Fruit fly (Drosophila melanogaster) whole organism, embryonic: Measurements from ENCODE around the gene arg.
A peak's percentile ranks its signal among the peaks of the same experiment; 100 is the strongest.

Experiments used
- Abd-B ChIP-seq: fragments of 200-800 bp; sonication (Bioruptor generic); optimal IDR thresholded peaks from 2 replicates; lab custom pipeline; 2018; ENCODE audit warnings: missing biosample characterization, mild to moderate bottlenecking, missing genetic modification characterization, moderate library complexity
- CG10267 ChIP-seq: fragments of 200-800 bp; sonication (Bioruptor generic); optimal IDR thresholded peaks from 2 replicates; lab custom pipeline; 2018; ENCODE audit warnings: missing biosample characterization, mild to moderate bottlenecking, missing genetic modification characterization, moderate library complexity
- CG10543 ChIP-seq: fragments of 200-800 bp; sonication (Bioruptor generic); optimal IDR thresholded peaks from 3 replicates; lab custom pipeline; 2017; ENCODE audit warnings: missing biosample characterization, mild to moderate bottlenecking, missing genetic modification characterization, moderate library complexity
- CG11398 ChIP-seq: fragments of 200-800 bp; sonication (Bioruptor generic); optimal IDR thresholded peaks from 2 replicates; lab custom pipeline; 2016; ENCODE audit warnings: missing biosample characterization, missing genetic modification characterization
- CG12391 ChIP-seq: fragments of 200-800 bp; sonication (Bioruptor generic); optimal IDR thresholded peaks from 3 replicates; lab custom pipeline; 2018; ENCODE audit warnings: missing biosample characterization, mild to moderate bottlenecking, missing genetic modification characterization, moderate library complexity
- CG13624 ChIP-seq: fragments of 200-800 bp; sonication (Bioruptor generic); optimal IDR thresholded peaks from 2 replicates; lab custom pipeline; 2016; ENCODE audit warnings: missing biosample characterization, missing genetic modification characterization
- CG14441 ChIP-seq: fragments of 200-800 bp; sonication (Bioruptor generic); IDR thresholded peaks from 2 replicates; pipeline ENCODE4 v1.3.6; 2022; ENCODE audit warnings: missing biosample characterization, missing genetic modification characterization
- CG15514 ChIP-seq: fragments of 200-800 bp; sonication (Bioruptor generic); optimal IDR thresholded peaks from 3 replicates; lab custom pipeline; 2017; ENCODE audit warnings: missing biosample characterization, missing genetic modification characterization, mild to moderate bottlenecking, moderate library complexity, missing genetic modification reagents
- CG1602 ChIP-seq: fragments of 200-800 bp; sonication (Bioruptor generic); optimal IDR thresholded peaks from 3 replicates; lab custom pipeline; 2016; ENCODE audit warnings: missing biosample characterization, missing genetic modification characterization
- CG18619 ChIP-seq: fragments of 200-800 bp; sonication (Bioruptor generic); optimal IDR thresholded peaks from 3 replicates; lab custom pipeline; 2017; ENCODE audit warnings: missing biosample characterization, mild to moderate bottlenecking, missing genetic modification characterization
- CG2120 ChIP-seq: fragments of 200-800 bp; sonication (Bioruptor generic); optimal IDR thresholded peaks from 3 replicates; lab custom pipeline; 2016; ENCODE audit warnings: missing biosample characterization, missing genetic modification characterization
- CG2202 ChIP-seq: fragments of 200-800 bp; sonication (Bioruptor generic); optimal IDR thresholded peaks from 2 replicates; lab custom pipeline; 2018; ENCODE audit warnings: missing biosample characterization, mild to moderate bottlenecking, missing genetic modification characterization
- CG30403 ChIP-seq: fragments of 200-800 bp; sonication (Bioruptor generic); optimal IDR thresholded peaks from 3 replicates; lab custom pipeline; 2016; ENCODE audit warnings: missing biosample characterization, missing genetic modification characterization
- CG31365 ChIP-seq: fragments of 200-800 bp; sonication (Bioruptor generic); optimal IDR thresholded peaks from 2 replicates; lab custom pipeline; 2018; ENCODE audit warnings: missing biosample characterization, mild to moderate bottlenecking, missing genetic modification characterization
- CG3726 ChIP-seq: fragments of 200-800 bp; sonication (Bioruptor generic); IDR thresholded peaks from 3 replicates; pipeline ENCODE4, ENCODE4 v1.3.6; 2022; ENCODE audit warnings: missing biosample characterization, missing genetic modification characterization
- CG3847 ChIP-seq: fragments of 200-800 bp; sonication (Bioruptor generic); IDR thresholded peaks from 2 replicates; pipeline ENCODE4 v1.3.6; 2022; ENCODE audit warnings: missing biosample characterization, missing genetic modification characterization
- CG4730 ChIP-seq: fragments of 200-800 bp; sonication (Bioruptor generic); IDR thresholded peaks from 2 replicates; pipeline ENCODE4 v1.3.6; 2022; ENCODE audit warnings: missing biosample characterization, missing genetic modification characterization
- CG4820 ChIP-seq: fragments of 200-800 bp; sonication (Bioruptor generic); optimal IDR thresholded peaks from 3 replicates; lab custom pipeline; 2016; ENCODE audit warnings: missing biosample characterization, missing genetic modification characterization
- CG6765 ChIP-seq: fragments of 200-800 bp; sonication (Bioruptor generic); optimal IDR thresholded peaks from 3 replicates; lab custom pipeline; 2017; ENCODE audit warnings: missing biosample characterization, mild to moderate bottlenecking, missing genetic modification characterization
- CG6791 ChIP-seq: fragments of 200-800 bp; sonication (Bioruptor generic); IDR thresholded peaks from 3 replicates; pipeline ENCODE4 v1.3.6; 2022; ENCODE audit warnings: missing biosample characterization, missing genetic modification characterization; ENCODE audit not compliant: partially characterized antibody
- CG7372 ChIP-seq: fragments of 200-800 bp; sonication (Bioruptor generic); IDR thresholded peaks from 2 replicates; pipeline ENCODE4 v1.3.6; 2022; ENCODE audit warnings: missing biosample characterization, missing genetic modification characterization
- CG8290 ChIP-seq, 3 experiments: fragments of 200-800 bp; sonication (Bioruptor generic); optimal IDR thresholded peaks; 2 replicates each; lab custom pipeline; 2016 to 2019; ENCODE audit warnings: missing biosample characterization in 3 of 3, missing genetic modification characterization in 3 of 3, mild to moderate bottlenecking in 2 of 3, moderate library complexity in 1 of 3
- CG9797 ChIP-seq: fragments of 200-800 bp; sonication (Bioruptor generic); optimal IDR thresholded peaks from 3 replicates; lab custom pipeline; 2018; ENCODE audit warnings: missing biosample characterization, mild to moderate bottlenecking, missing genetic modification characterization
- Chrac-16 ChIP-seq: fragments of 200-800 bp; sonication (Bioruptor generic); optimal IDR thresholded peaks from 3 replicates; lab custom pipeline; 2016; ENCODE audit warnings: missing biosample characterization, missing genetic modification characterization
- Hr51 ChIP-seq, 2 experiments: fragments of 200-800 bp; sonication (Bioruptor generic); optimal IDR thresholded peaks; 2 replicates in 1 of 2; 3 replicates in 1 of 2; lab custom pipeline; 2016 to 2018; ENCODE audit warnings: missing biosample characterization in 2 of 2, missing genetic modification characterization in 2 of 2, mild to moderate bottlenecking in 1 of 2, moderate library complexity in 1 of 2
- NC2β ChIP-seq: fragments of 200-800 bp; sonication (Bioruptor generic); optimal IDR thresholded peaks from 2 replicates; lab custom pipeline; 2016; ENCODE audit warnings: missing biosample characterization, missing genetic modification characterization
- NFAT ChIP-seq: fragments of 200-800 bp; sonication (Bioruptor generic); IDR thresholded peaks from 2 replicates; pipeline ENCODE4 v1.3.6; 2022; ENCODE audit warnings: missing biosample characterization, missing genetic modification characterization
- Nf-YB ChIP-seq: fragments of 200-800 bp; sonication (Bioruptor generic); optimal IDR thresholded peaks from 3 replicates; lab custom pipeline; 2019; ENCODE audit warnings: missing biosample characterization, mild to moderate bottlenecking, missing genetic modification characterization, moderate library complexity
- Opbp ChIP-seq: fragments of 200-800 bp; sonication (Bioruptor generic); IDR thresholded peaks from 3 replicates; pipeline ENCODE4 v1.3.6; 2022; ENCODE audit warnings: missing biosample characterization, missing genetic modification characterization; ENCODE audit not compliant: partially characterized antibody
- Tbp ChIP-seq: fragments of >200 bp; optimal IDR thresholded peaks from 2 replicates; lab custom pipeline; 2018; ENCODE audit warnings: missing biosample characterization, missing genetic modification characterization
- Xrp1 ChIP-seq: fragments of 200-800 bp; sonication (Bioruptor generic); IDR thresholded peaks from 2 replicates; pipeline ENCODE4 v1.3.6; 2022; ENCODE audit warnings: missing biosample characterization, missing genetic modification characterization
- abd-A ChIP-seq: fragments of 200-800 bp; sonication (Bioruptor generic); optimal IDR thresholded peaks from 3 replicates; lab custom pipeline; 2019; ENCODE audit warnings: missing biosample characterization, mild to moderate bottlenecking, missing genetic modification characterization, moderate library complexity
- ac ChIP-seq: fragments of 200-800 bp; sonication (Bioruptor generic); optimal IDR thresholded peaks from 3 replicates; lab custom pipeline; 2017; ENCODE audit warnings: missing biosample characterization, mild to moderate bottlenecking, missing genetic modification characterization
- bsh ChIP-seq, 2 experiments: fragments of 200-800 bp; sonication (Bioruptor generic); optimal IDR thresholded peaks; 2 replicates each; lab custom pipeline; 2017 to 2018; ENCODE audit warnings: mild to moderate bottlenecking in 2 of 2, missing biosample characterization in 2 of 2, missing genetic modification characterization in 2 of 2, moderate library complexity in 1 of 2
- btn ChIP-seq: fragments of 200-800 bp; sonication (Bioruptor generic); optimal IDR thresholded peaks from 2 replicates; lab custom pipeline; 2016; ENCODE audit warnings: missing biosample characterization, missing genetic modification characterization
- cas ChIP-seq: fragments of 200-800 bp; sonication (Bioruptor generic); IDR thresholded peaks from 2 replicates; pipeline ENCODE4 v1.3.6; 2022; ENCODE audit warnings: missing biosample characterization, missing genetic modification characterization
- dmrt99B ChIP-seq: fragments of 200-800 bp; sonication (Bioruptor generic); optimal IDR thresholded peaks from 2 replicates; lab custom pipeline; 2018; ENCODE audit warnings: missing biosample characterization, mild to moderate bottlenecking, missing genetic modification characterization, moderate library complexity
- ftz-f1 ChIP-seq: fragments of 200-800 bp; sonication (Bioruptor generic); optimal IDR thresholded peaks from 2 replicates; lab custom pipeline; 2016; ENCODE audit warnings: missing biosample characterization, missing genetic modification characterization
- gcm ChIP-seq: fragments of 200-800 bp; sonication (Bioruptor generic); optimal IDR thresholded peaks from 2 replicates; lab custom pipeline; 2019; ENCODE audit warnings: missing biosample characterization, mild to moderate bottlenecking, missing genetic modification characterization, moderate library complexity
- hkb ChIP-seq, 2 experiments: fragments of 200-800 bp in 1 of 2; fragments of >200 bp in 1 of 2; sonication (Bioruptor generic) in 1 of 2; IDR thresholded peaks in 1 of 2; optimal IDR thresholded peaks in 1 of 2; 2 replicates each; pipeline versions ENCODE4 v1.3.6 to Lab custom; 2017 to 2022; ENCODE audit warnings: missing biosample characterization in 1 of 2, missing genetic modification characterization in 1 of 2
- kay ChIP-seq: fragments of 200-800 bp; sonication (Bioruptor generic); optimal IDR thresholded peaks from 2 replicates; lab custom pipeline; 2016; ENCODE audit warnings: missing biosample characterization, missing genetic modification characterization
- lilli ChIP-seq: fragments of 200-800 bp; sonication (Bioruptor generic); optimal IDR thresholded peaks from 3 replicates; lab custom pipeline; 2016; ENCODE audit warnings: missing biosample characterization, missing genetic modification characterization
- lmd ChIP-seq: fragments of 200-800 bp; sonication (Bioruptor generic); IDR thresholded peaks from 2 replicates; pipeline ENCODE4 v1.3.6; 2022; ENCODE audit warnings: missing biosample characterization, missing genetic modification characterization
- nmo ChIP-seq: fragments of 200-800 bp; sonication (Bioruptor generic); optimal IDR thresholded peaks from 2 replicates; lab custom pipeline; 2018; ENCODE audit warnings: missing biosample characterization, mild to moderate bottlenecking, missing genetic modification characterization, moderate library complexity
- pfk ChIP-seq: fragments of 200-800 bp; sonication (Bioruptor generic); optimal IDR thresholded peaks from 2 replicates; lab custom pipeline; 2018; ENCODE audit warnings: missing biosample characterization, mild to moderate bottlenecking, missing genetic modification characterization, moderate library complexity
- sens-2 ChIP-seq: fragments of 200-800 bp; sonication (Bioruptor generic); IDR thresholded peaks from 2 replicates; pipeline ENCODE4 v1.3.6; 2022; ENCODE audit warnings: missing biosample characterization, missing genetic modification characterization
- tx ChIP-seq: fragments of 200-800 bp; sonication (Bioruptor generic); optimal IDR thresholded peaks from 2 replicates; lab custom pipeline; 2016; ENCODE audit warnings: missing biosample characterization, missing genetic modification characterization
- yki ChIP-seq: fragments of >200 bp; optimal IDR thresholded peaks from 3 replicates; lab custom pipeline; 2018

Gene arg

DNA sequence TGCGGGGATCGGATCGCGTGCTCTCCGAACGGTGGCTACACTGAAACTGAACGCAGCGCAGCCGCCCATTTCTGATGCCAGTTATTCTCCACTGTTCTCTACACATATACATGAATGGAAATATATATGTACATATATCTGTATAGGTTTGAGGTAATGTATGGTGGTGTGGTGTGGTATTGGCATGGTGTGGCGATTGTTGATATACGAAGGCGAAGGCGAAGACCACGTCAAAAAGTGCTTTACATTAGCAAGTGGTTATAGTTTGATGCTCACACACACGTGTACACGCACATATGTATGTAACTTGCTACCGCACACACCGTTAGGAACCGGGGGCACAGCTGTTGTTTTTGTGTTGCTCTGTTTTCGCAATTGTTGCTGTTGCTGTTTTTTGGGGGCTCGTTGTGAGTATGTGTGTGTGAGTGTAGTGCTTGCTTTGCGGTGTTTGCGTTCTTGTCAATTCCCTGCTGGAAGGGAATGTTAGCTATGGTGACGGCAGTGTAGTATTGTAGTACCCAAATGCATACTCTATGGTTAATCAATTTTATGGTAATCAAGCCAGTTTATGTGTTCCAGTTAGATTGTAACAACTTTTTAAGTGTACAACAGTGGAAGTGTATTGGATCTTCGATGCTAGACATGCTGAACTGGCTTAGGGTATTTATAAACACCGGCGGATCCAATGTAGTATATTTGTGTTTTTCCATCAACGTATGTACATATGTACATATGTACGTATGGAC, 15.6 kb upstream of the arg start, which contains the start of gene CG17896 (continued):
- TF ChIP-seq CG6765 (GFP tag; lab: Kevin White, UChicago) (peak; percentile 95), CG7372 (GFP tag; lab: Robert Waterston, UW) (peak; percentile 98), CG13624 (GFP tag; lab: Kevin White, UChicago) (peak; percentile 99), Xrp1 (GFP tag; lab: Robert Waterston, UW) (peak; percentile 97), CG14441 (peak; percentile 99), CG1602 (GFP tag; lab: Kevin White, UChicago) (peak; percentile 96), Nf-YB (GFP tag; lab: Kevin White, UChicago) (peak; percentile 80), Chrac-16 (GFP tag; lab: Kevin White, UChicago) (peak; percentile 98), tx (GFP tag; lab: Kevin White, UChicago) (peak; percentile 98), CG2202 (tag; lab: Kevin White, UChicago) (peak; percentile 79), CG10543 (peak; percentile 85), CG12391 (tag; lab: Kevin White, UChicago) (peak; percentile 96), CG4730 (GFP tag; lab: Robert Waterston, UW) (peak; percentile 97), Hr51 (GFP tag; optimal IDR thresholded peaks at IDR 0.05; lab: Kevin White, UChicago) (peak; percentile 96 to 98), yki (lab: Kevin White, UChicago) (no peak), sens-2 (GFP tag; lab: Robert Waterston, UW) (peak; percentile 89), CG2120 (GFP tag; lab: Kevin White, UChicago) (peak; percentile 100), bsh (GFP tag; optimal IDR thresholded peaks at IDR 0.05; lab: Kevin White, UChicago) (peak; percentile 95), NC2β (GFP tag; lab: Kevin White, UChicago) (peak; percentile 96), CG30403 (peak; percentile 98), CG3847 (GFP tag; lab: Robert Waterston, UW) (peak; percentile 99), gcm (GFP tag; lab: Kevin White, UChicago) (peak; percentile 91), CG18619 (GFP tag; lab: Kevin White, UChicago) (peak; percentile 97), Tbp (GFP tag; lab: Kevin White, UChicago) (no peak), ftz-f1 (GFP tag; lab: Kevin White, UChicago) (peak; percentile 19), kay (GFP tag; lab: Kevin White, UChicago) (peak; percentile 94), CG3726 (GFP tag; lab: Robert Waterston, UW) (peak; percentile 95), CG6791 (GFP tag; lab: Robert Waterston, UW) (no peak), CG15514 (GFP tag; lab: Kevin White, UChicago) (peak; percentile 94), CG8290 (GFP tag; optimal IDR thresholded peaks at IDR 0.05; lab: Kevin White, UChicago) (peak; percentile 81), CG8290 (tag; optimal IDR thresholded peaks at IDR 0.05; lab: Kevin White, UChicago) (peak in 1 of 2 experiments; percentile 100), CG10267 (peak; percentile 87), nmo (GFP tag; lab: Kevin White, UChicago) (peak; percentile 96), lmd (GFP tag; lab: Robert Waterston, UW) (peak; percentile 99), CG11398 (peak; percentile 98), lilli (peak; percentile 99), cas (GFP tag; lab: Robert Waterston, UW) (peak; percentile 98), Opbp (GFP tag; lab: Robert Waterston, UW) (no peak), CG9797 (GFP tag; lab: Kevin White, UChicago) (peak; percentile 44), NFAT (GFP tag; lab: Robert Waterston, UW) (peak; percentile 99), pfk (GFP tag; lab: Kevin White, UChicago) (peak; percentile 2), Abd-B (GFP tag; lab: Kevin White, UChicago) (peak; percentile 98), abd-A (peak; percentile 73), CG31365 (peak; percentile 91), btn (GFP tag; lab: Kevin White, UChicago) (peak; percentile 92), hkb (optimal IDR thresholded peaks at IDR 0.05; lab: Kevin White, UChicago) (no peak), hkb (GFP tag; IDR thresholded peaks at IDR 0.05; lab: Robert Waterston, UW) (peak; percentile 97), CG4820 (GFP tag; lab: Kevin White, UChicago) (peak; percentile 94), ac (peak; percentile 47), dmrt99B (tag; lab: Kevin White, UChicago) (peak; percentile 97)
